Fruit fly (Drosophila melanogaster) whole organism, pupa: ENCODE measurements around the gene CG32270.

ENCODE experiments used
- CG13204 ChIP-seq: fragments of 200-800 bp; sonication (Bioruptor generic); optimal IDR thresholded peaks from 2 replicates; lab custom pipeline; 2018; ENCODE audit warnings: missing biosample characterization, mild to moderate bottlenecking, missing genetic modification characterization, moderate library complexity
- CG14655 ChIP-seq: fragments of 200-800 bp; sonication (Bioruptor generic); optimal IDR thresholded peaks from 3 replicates; lab custom pipeline; 2017; ENCODE audit warnings: mild to moderate bottlenecking, missing biosample characterization, missing genetic modification reagents, missing genetic modification characterization
- CG15710 ChIP-seq: fragments of 200-800 bp; sonication (Bioruptor generic); optimal IDR thresholded peaks from 2 replicates; lab custom pipeline; 2018; ENCODE audit warnings: missing biosample characterization, mild to moderate bottlenecking, missing genetic modification characterization, moderate library complexity
- CG17806 ChIP-seq: fragments of 200-800 bp; sonication (Bioruptor generic); optimal IDR thresholded peaks from 2 replicates; lab custom pipeline; 2018; ENCODE audit warnings: missing biosample characterization, mild to moderate bottlenecking, missing genetic modification characterization, moderate library complexity
- CG34367 ChIP-seq: fragments of 200-800 bp; sonication (Bioruptor generic); optimal IDR thresholded peaks from 2 replicates; lab custom pipeline; 2018; ENCODE audit warnings: missing biosample characterization, mild to moderate bottlenecking, missing genetic modification characterization
- CG8159 ChIP-seq: fragments of 200-800 bp; sonication (Bioruptor generic); optimal IDR thresholded peaks from 3 replicates; lab custom pipeline; 2018; ENCODE audit warnings: missing biosample characterization, mild to moderate bottlenecking, missing genetic modification characterization, moderate library complexity
- CG8301 ChIP-seq: fragments of 200-800 bp; sonication (Bioruptor generic); optimal IDR thresholded peaks from 2 replicates; lab custom pipeline; 2018; ENCODE audit warnings: missing biosample characterization, mild to moderate bottlenecking, missing genetic modification characterization
- EcR ChIP-seq: fragments of 200-800 bp; sonication (Bioruptor generic); optimal IDR thresholded peaks from 3 replicates; lab custom pipeline; 2019; ENCODE audit warnings: missing biosample characterization, missing genetic modification characterization, mild to moderate bottlenecking, moderate library complexity, missing genetic modification reagents
- Pif1A ChIP-seq: fragments of 200-800 bp; sonication (Bioruptor generic); optimal IDR thresholded peaks from 3 replicates; lab custom pipeline; 2016; ENCODE audit warnings: missing biosample characterization, missing genetic modification characterization
- Pif1B ChIP-seq: fragments of 200-800 bp; sonication (Bioruptor generic); optimal IDR thresholded peaks from 3 replicates; lab custom pipeline; 2016; ENCODE audit warnings: missing biosample characterization, missing genetic modification characterization
- fd96Ca ChIP-seq: fragments of 200-800 bp; sonication (Bioruptor generic); IDR thresholded peaks from 3 replicates; pipeline ENCODE4 v1.3.6; 2022; ENCODE audit warnings: missing biosample characterization, missing genetic modification characterization
- gl ChIP-seq: fragments of 200-800 bp; sonication (Bioruptor generic); optimal IDR thresholded peaks from 2 replicates; lab custom pipeline; 2018; ENCODE audit warnings: missing biosample characterization, mild to moderate bottlenecking, missing genetic modification characterization
- rn ChIP-seq: fragments of 200-800 bp; sonication (Bioruptor generic); IDR thresholded peaks from 2 replicates; pipeline ENCODE4 v1.3.6; 2022; ENCODE audit warnings: missing biosample characterization, missing genetic modification characterization

DNA sequence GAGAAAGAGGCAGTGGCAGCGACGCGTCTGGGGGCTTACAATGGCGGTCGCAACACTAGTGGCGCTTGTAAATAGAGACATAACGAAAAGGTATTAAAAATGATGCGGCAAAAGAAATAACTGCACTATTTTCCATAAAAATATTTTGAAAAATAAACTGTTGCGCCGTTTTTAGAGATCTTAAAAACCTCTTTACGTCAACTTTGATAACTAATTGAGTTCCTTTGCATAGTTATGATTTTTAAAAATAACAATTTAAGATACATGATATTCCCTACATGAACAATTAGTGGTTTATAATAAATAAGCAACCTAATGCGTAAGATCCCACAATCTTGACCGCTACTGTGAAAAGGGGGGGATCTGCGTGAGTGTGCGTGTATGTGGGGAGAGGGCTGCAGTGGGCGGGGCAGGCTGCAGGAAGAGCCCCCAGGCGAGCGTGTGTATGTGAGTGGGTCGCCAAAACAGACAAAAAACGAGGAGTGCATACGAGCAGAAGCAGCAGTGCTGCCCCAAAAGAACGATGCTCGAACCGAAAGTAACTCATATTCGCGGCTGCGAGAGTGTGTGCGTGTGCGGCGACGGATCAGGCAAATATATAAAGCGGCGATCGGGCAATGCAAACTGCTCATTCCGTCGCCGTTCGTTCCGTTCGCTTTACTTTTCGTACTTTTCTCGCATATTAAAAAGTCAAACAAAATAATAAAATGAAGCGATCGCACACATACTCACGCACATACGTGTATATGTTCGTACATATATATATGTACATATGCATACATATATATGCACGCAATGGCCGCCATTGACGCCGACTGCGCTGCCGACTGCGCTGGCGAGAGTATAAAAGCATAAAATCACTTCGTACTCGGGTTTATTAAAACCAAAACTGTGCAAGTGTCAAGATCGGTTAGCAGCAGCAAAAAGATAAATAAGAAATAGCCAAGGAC lies 40.2 kb upstream of the CG32270 start:
- peak; percentile 93 for TF ChIP-seq CG14655 (GFP tag; lab: Kevin White, UChicago)
- TF ChIP-seq rn (GFP tag; lab: Robert Waterston, UW), result peak; percentile 66; the same call in 1 of the 2 replicates
- TF ChIP-seq CG13204 (GFP tag; lab: Kevin White, UChicago), result peak; percentile 94
- TF ChIP-seq EcR, result peak; percentile 90
- TF ChIP-seq CG8301 (tag; lab: Kevin White, UChicago), result peak; percentile 91
- peak; percentile 84 for TF ChIP-seq gl (tag; lab: Kevin White, UChicago)
- TF ChIP-seq Pif1A, result peak; percentile 96
- peak; percentile 94 for TF ChIP-seq Pif1B (GFP tag; lab: Kevin White, UChicago)
- TF ChIP-seq CG8159 (tag; lab: Kevin White, UChicago), result peak; percentile 99
- peak; percentile 82; the same call in 2 of the 3 replicates for TF ChIP-seq fd96Ca
- TF ChIP-seq CG34367 (tag; lab: Kevin White, UChicago), result peak; percentile 96
- TF ChIP-seq CG15710, result peak; percentile 98
- peak; percentile 95 for TF ChIP-seq CG17806 (tag; lab: Kevin White, UChicago)
